Fruit fly (Drosophila melanogaster) whole organism, wandering third instar larva: Measurements from ENCODE around the gene CG34447.

ENCODE experiments used
- Abd-B ChIP-seq: fragments of >200 bp; optimal IDR thresholded peaks from 2 replicates; lab custom pipeline; 2017; ENCODE audit warnings: missing biosample characterization, missing genetic modification characterization
- CG32264 ChIP-seq: fragments of 200-800 bp; sonication (Bioruptor generic); optimal IDR thresholded peaks from 2 replicates; lab custom pipeline; 2016; ENCODE audit warnings: missing biosample characterization, missing genetic modification characterization
- CG9705 ChIP-seq: fragments of 200-800 bp; sonication (Bioruptor generic); optimal IDR thresholded peaks from 2 replicates; lab custom pipeline; 2018; ENCODE audit warnings: missing biosample characterization, mild to moderate bottlenecking, missing genetic modification characterization
- CrebA ChIP-seq: fragments of 200-800 bp; sonication (Bioruptor generic); optimal IDR thresholded peaks from 2 replicates; lab custom pipeline; 2016; ENCODE audit warnings: missing biosample characterization, mild to moderate bottlenecking, missing genetic modification characterization, borderline replicate concordance
- Dfd ChIP-seq: fragments of >200 bp; optimal IDR thresholded peaks from 2 replicates; lab custom pipeline; 2017; ENCODE audit warnings: missing biosample characterization, missing genetic modification characterization
- Dif ChIP-seq: fragments of 200-275, 200-300 bp; sonication (Bioruptor generic); optimal IDR thresholded peaks from 2 replicates; lab custom pipeline; 2018; ENCODE audit warnings: missing biosample characterization, missing genetic modification characterization; ENCODE audit not compliant: partially characterized antibody
- GATAd ChIP-seq: sonication (Bioruptor generic); optimal IDR thresholded peaks from 2 replicates; lab custom pipeline; 2016; ENCODE audit warnings: missing biosample characterization, missing genetic modification characterization
- HLH106 ChIP-seq: fragments of 200-800 bp; optimal IDR thresholded peaks from 3 replicates; lab custom pipeline; 2019; ENCODE audit warnings: missing biosample characterization, mild to moderate bottlenecking, missing genetic modification characterization, moderate library complexity
- Hnf4 ChIP-seq: fragments of 200-800 bp; sonication (Bioruptor generic); optimal IDR thresholded peaks from 2 replicates; lab custom pipeline; 2016; ENCODE audit warnings: missing biosample characterization, mild to moderate bottlenecking, missing genetic modification characterization
- Hr78 ChIP-seq: fragments of >200 bp; optimal IDR thresholded peaks from 2 replicates; lab custom pipeline; 2017; ENCODE audit warnings: missing biosample characterization, missing genetic modification characterization
- Hr83 ChIP-seq: fragments of 200-300 bp; sonication (Bioruptor generic); optimal IDR thresholded peaks from 2 replicates; lab custom pipeline; 2016; ENCODE audit warnings: missing biosample characterization, mild to moderate bottlenecking, missing genetic modification characterization, moderate library complexity; ENCODE audit not compliant: poor library complexity, severe bottlenecking
- Jra ChIP-seq: sonication (Bioruptor generic); optimal IDR thresholded peaks from 2 replicates; lab custom pipeline; 2016; ENCODE audit warnings: missing biosample characterization, missing genetic modification characterization
- Mio ChIP-seq: sonication (Bioruptor generic); optimal IDR thresholded peaks from 2 replicates; lab custom pipeline; 2016; ENCODE audit warnings: missing biosample characterization, missing genetic modification characterization
- Myc ChIP-seq: fragments of >200 bp; optimal IDR thresholded peaks from 2 replicates; lab custom pipeline; 2017
- N ChIP-seq: fragments of >200 bp; optimal IDR thresholded peaks from 2 replicates; lab custom pipeline; 2018; ENCODE audit warnings: missing biosample characterization, missing external identifiers, missing genetic modification characterization
- OdsH ChIP-seq: fragments of 200-800 bp; sonication (Bioruptor generic); optimal IDR thresholded peaks from 2 replicates; lab custom pipeline; 2016; ENCODE audit warnings: missing biosample characterization, mild to moderate bottlenecking, missing genetic modification characterization
- Rel ChIP-seq, 2 experiments: fragments of 200-800 bp; sonication (Bioruptor generic) in 1 of 2; optimal IDR thresholded peaks; 2 replicates in 1 of 2; 3 replicates in 1 of 2; lab custom pipeline; 2016 to 2019; ENCODE audit warnings: mild to moderate bottlenecking in 2 of 2, missing biosample characterization in 2 of 2, missing genetic modification characterization in 2 of 2, moderate library complexity in 1 of 2
- Sp1 ChIP-seq: fragments of 200-800 bp; sonication (Bioruptor generic); optimal IDR thresholded peaks from 3 replicates; lab custom pipeline; 2019; ENCODE audit warnings: missing biosample characterization, mild to moderate bottlenecking, missing genetic modification characterization, moderate library complexity
- Vsx2 ChIP-seq: fragments of 200-300, 225-300 bp; sonication (Bioruptor generic); optimal IDR thresholded peaks from 2 replicates; lab custom pipeline; 2018; ENCODE audit warnings: missing biosample characterization, missing genetic modification characterization; ENCODE audit not compliant: partially characterized antibody
- br ChIP-seq: fragments of 200-800 bp; sonication (Bioruptor generic); optimal IDR thresholded peaks from 2 replicates; lab custom pipeline; 2016; ENCODE audit warnings: missing biosample characterization, missing genetic modification characterization
- brk ChIP-seq: fragments of 200-800 bp; sonication (Bioruptor generic); optimal IDR thresholded peaks from 2 replicates; lab custom pipeline; 2016; ENCODE audit warnings: missing biosample characterization, mild to moderate bottlenecking, missing genetic modification characterization
- dl ChIP-seq, 2 experiments: fragments of 175-275, 200-275 bp in 1 of 2; fragments of 200-275 bp in 1 of 2; sonication (Bioruptor generic); optimal IDR thresholded peaks; lab custom pipeline; 2018; ENCODE audit warnings: mild to moderate bottlenecking in 2 of 2, missing biosample characterization in 2 of 2, missing genetic modification characterization in 2 of 2, moderate library complexity in 2 of 2; ENCODE audit not compliant: partially characterized antibody in 2 of 2, insufficient read depth in 1 of 2
- dmrt93B ChIP-seq: fragments of 200-800 bp; sonication (Bioruptor generic); optimal IDR thresholded peaks from 2 replicates; lab custom pipeline; 2018; ENCODE audit warnings: missing biosample characterization, mild to moderate bottlenecking, missing genetic modification characterization
- dsf ChIP-seq: sonication (Bioruptor generic); optimal IDR thresholded peaks from 2 replicates; lab custom pipeline; 2016; ENCODE audit warnings: missing biosample characterization, missing genetic modification characterization, borderline replicate concordance
- ey ChIP-seq: fragments of 200-800 bp; sonication (Bioruptor generic); optimal IDR thresholded peaks from 2 replicates; lab custom pipeline; 2016; ENCODE audit warnings: missing biosample characterization, missing genetic modification characterization
- foxo ChIP-seq, 2 experiments: fragments of 200-800 bp; sonication (Bioruptor generic); optimal IDR thresholded peaks; 2 replicates in 1 of 2; 3 replicates in 1 of 2; lab custom pipeline; 2016 to 2017; ENCODE audit warnings: missing biosample characterization in 2 of 2, missing genetic modification characterization in 2 of 2
- fru ChIP-seq: fragments of 200-800 bp; sonication (Bioruptor generic); optimal IDR thresholded peaks from 3 replicates; lab custom pipeline; 2016; ENCODE audit warnings: missing biosample characterization, mild to moderate bottlenecking, missing genetic modification characterization
- h ChIP-seq: fragments of 200-800 bp; sonication (Bioruptor generic); optimal IDR thresholded peaks from 3 replicates; lab custom pipeline; 2016; ENCODE audit warnings: missing biosample characterization, mild to moderate bottlenecking, missing genetic modification characterization
- jim ChIP-seq: fragments of 175-275, 200-325 bp; sonication (Bioruptor generic); optimal IDR thresholded peaks from 2 replicates; lab custom pipeline; 2016; ENCODE audit warnings: missing biosample characterization, mild to moderate bottlenecking, missing genetic modification characterization
- lola ChIP-seq: fragments of >200 bp; optimal IDR thresholded peaks from 2 replicates; lab custom pipeline; 2017; ENCODE audit warnings: missing biosample characterization, missing genetic modification characterization
- pan ChIP-seq: fragments of >200 bp; optimal IDR thresholded peaks from 2 replicates; lab custom pipeline; 2017
- psq ChIP-seq: fragments of 200-800 bp; sonication (Bioruptor generic); optimal IDR thresholded peaks from 3 replicates; lab custom pipeline; 2017; ENCODE audit warnings: missing biosample characterization, mild to moderate bottlenecking, missing genetic modification characterization, moderate library complexity
- rgr ChIP-seq: fragments of 200-800 bp; sonication (Bioruptor generic); optimal IDR thresholded peaks from 3 replicates; lab custom pipeline; 2016; ENCODE audit warnings: missing biosample characterization, mild to moderate bottlenecking, missing genetic modification characterization
- sage ChIP-seq: fragments of 200-800 bp; sonication (Bioruptor generic); optimal IDR thresholded peaks from 2 replicates; lab custom pipeline; 2016; ENCODE audit warnings: missing biosample characterization, mild to moderate bottlenecking, missing genetic modification characterization
- sv ChIP-seq: fragments of 200-800 bp; sonication (Bioruptor generic); optimal IDR thresholded peaks from 3 replicates; lab custom pipeline; 2016; ENCODE audit warnings: missing biosample characterization, missing genetic modification characterization
- tai ChIP-seq: sonication (Bioruptor generic); optimal IDR thresholded peaks from 2 replicates; lab custom pipeline; 2016; ENCODE audit warnings: missing biosample characterization, missing genetic modification characterization
- usp ChIP-seq: fragments of >200 bp; optimal IDR thresholded peaks from 2 replicates; lab custom pipeline; 2017; ENCODE audit warnings: missing biosample characterization, missing genetic modification characterization
- woc ChIP-seq: sonication (Bioruptor generic); optimal IDR thresholded peaks from 2 replicates; lab custom pipeline; 2016; ENCODE audit warnings: missing biosample characterization, mild to moderate bottlenecking, missing genetic modification characterization

Gene CG34447

dm6 chr2L:2380805-2381204 lies 39.0 kb downstream of the CG34447 start, which contains the start of gene Eogt (continued):
- TF ChIP-seq lola (GFP tag; lab: Kevin White, UChicago), result no peak
- peak; percentile 21 for TF ChIP-seq Myc
- TF ChIP-seq br (GFP tag; lab: Kevin White, UChicago), result peak; percentile 81
- no peak for TF ChIP-seq Dif (GFP tag; lab: Kevin White, UChicago)

dm6 chr2L:2376418-2376702 lies 43.5 kb downstream of the CG34447 start:
- TF ChIP-seq Vsx2 (no peak), Hnf4 (GFP tag; lab: Kevin White, UChicago) (no peak), foxo (GFP tag; optimal IDR thresholded peaks at IDR 0.05; lab: Kevin White, UChicago) (no peak), Myc (no peak), ey (GFP tag; lab: Kevin White, UChicago) (no peak), woc (no peak), CrebA (GFP tag; lab: Kevin White, UChicago) (no peak)

- TF ChIP-seq jim (GFP tag; lab: Kevin White, UChicago) (no peak), N (GFP tag; lab: Kevin White, UChicago) (peak; percentile 89), dsf (peak; percentile 32), h (GFP tag; lab: Kevin White, UChicago) (peak; percentile 66), sage (GFP tag; lab: Kevin White, UChicago) (peak; percentile 59), Rel (GFP tag; optimal IDR thresholded peaks at IDR 0.05; lab: Kevin White, UChicago) (no peak), Rel (tag; optimal IDR thresholded peaks at IDR 0.05; lab: Kevin White, UChicago) (peak; percentile 63), foxo (GFP tag; optimal IDR thresholded peaks at IDR 0.05; lab: Kevin White, UChicago) (peak; percentile 37 to 42), Jra (GFP tag; lab: Kevin White, UChicago) (peak; percentile 63), fru (GFP tag; lab: Kevin White, UChicago) (peak; percentile 77), Sp1 (GFP tag; lab: Kevin White, UChicago) (peak; percentile 80), usp (GFP tag; lab: Kevin White, UChicago) (no peak), Hnf4 (GFP tag; lab: Kevin White, UChicago) (peak; percentile 65), brk (GFP tag; lab: Kevin White, UChicago) (no peak), Abd-B (GFP tag; lab: Kevin White, UChicago) (peak; percentile 46), OdsH (GFP tag; lab: Kevin White, UChicago) (peak; percentile 35), CG9705 (GFP tag; lab: Kevin White, UChicago) (peak; percentile 82), tai (no peak), Dif (GFP tag; lab: Kevin White, UChicago) (peak; percentile 17), lola (GFP tag; lab: Kevin White, UChicago) (no peak), br (GFP tag; lab: Kevin White, UChicago) (peak; percentile 69), dmrt93B (GFP tag; lab: Kevin White, UChicago) (peak; percentile 75), pan (lab: Kevin White, UChicago) (no peak), Myc (peak; percentile 32), Hr83 (GFP tag; lab: Kevin White, UChicago) (peak; percentile 69), Vsx2 (no peak), CG32264 (GFP tag; lab: Kevin White, UChicago) (peak; percentile 42), ey (GFP tag; lab: Kevin White, UChicago) (peak; percentile 45), GATAd (no peak), Mio (GFP tag; lab: Kevin White, UChicago) (no peak), sv (GFP tag; lab: Kevin White, UChicago) (peak; percentile 13), psq (peak; percentile 30), rgr (GFP tag; lab: Kevin White, UChicago) (peak; percentile 81), woc (peak; percentile 20), Dfd (GFP tag; lab: Kevin White, UChicago) (no peak), dl (GFP tag; optimal IDR thresholded peaks at IDR 0.05; lab: Kevin White, UChicago; ENCODE audit: insufficient read depth in 1 of 2, partially characterized antibody in 2 of 2) (no peak), Hr78 (GFP tag; lab: Kevin White, UChicago) (no peak), HLH106 (tag; lab: Kevin White, UChicago) (peak; percentile 44), CrebA (GFP tag; lab: Kevin White, UChicago) (no peak)
Observed at dm6 chr2L:2375655-2376417, 44.0 kb downstream of the CG34447 start, which contains the start of gene Atxn7. TSS of gene Atxn7 (plus strand) at chr2L:2375841.
